Worm (Caenorhabditis elegans) whole organism, young adult: ENCODE data around the gene F47C12.6.

Experiments used
- T26A5.8 ChIP-seq: sonication (generic microtip); optimal IDR thresholded peaks from 2 replicates; lab custom pipeline; 2016; ENCODE audit warnings: missing genetic modification characterization, missing compliant biosample characterization
- Y79H2A.3 ChIP-seq: fragments of 200-800 bp; sonication (Bioruptor generic); conservative IDR thresholded peaks from 2 replicates; pipeline ENCODE4 v1.3.6; 2022; ENCODE audit warnings: missing genetic modification reagents, missing genetic modification characterization, missing compliant biosample characterization

DNA sequence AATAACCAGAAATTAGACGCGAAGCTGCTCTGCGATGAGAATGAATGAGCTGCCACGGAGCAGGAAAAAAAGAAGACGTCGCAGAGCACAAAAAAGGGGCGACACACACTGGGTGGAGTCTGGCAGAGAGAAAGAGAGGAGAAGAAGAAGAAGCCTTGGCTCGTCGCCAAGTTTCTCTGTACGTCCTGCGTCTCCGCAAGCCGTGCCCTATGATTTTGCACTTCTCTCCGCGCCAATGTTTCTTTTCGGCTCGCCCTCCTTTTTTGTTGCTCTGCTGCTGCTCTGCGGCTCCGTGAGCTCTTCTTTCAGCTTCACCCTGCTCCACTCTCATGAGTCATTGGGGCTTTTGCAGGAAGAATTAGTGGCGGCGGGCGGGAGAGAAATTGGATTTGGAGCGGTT is 41.7 kb upstream of the F47C12.6 start, which contains the start of gene hlh-30:
- TF ChIP-seq T26A5.8 = no peak
- no peak for TF ChIP-seq Y79H2A.3 (GFP tag; lab: Robert Waterston, UW)
